Fruit fly (Drosophila melanogaster) whole organism, embryonic: Measurements from ENCODE around the gene Prosbeta2.

Source experiments
- Abd-B ChIP-seq: fragments of 200-800 bp; sonication (Bioruptor generic); optimal IDR thresholded peaks from 2 replicates; lab custom pipeline; 2018; ENCODE audit warnings: missing biosample characterization, mild to moderate bottlenecking, missing genetic modification characterization, moderate library complexity
- B-H2 ChIP-seq: fragments of 200-800 bp; sonication (Bioruptor generic); optimal IDR thresholded peaks from 2 replicates; lab custom pipeline; 2018; ENCODE audit warnings: missing biosample characterization, mild to moderate bottlenecking, missing genetic modification characterization
- Bdp1 ChIP-seq: fragments of 200-800 bp; sonication (Bioruptor generic); optimal IDR thresholded peaks from 3 replicates; lab custom pipeline; 2016; ENCODE audit warnings: missing biosample characterization, missing genetic modification characterization
- Blimp-1 ChIP-seq: fragments of 200-800 bp; sonication (Bioruptor generic); optimal IDR thresholded peaks from 3 replicates; lab custom pipeline; 2018; ENCODE audit warnings: missing biosample characterization, missing genetic modification characterization, mild to moderate bottlenecking, moderate library complexity, missing genetic modification reagents
- CG10979 ChIP-seq: fragments of 200-800 bp; sonication (Bioruptor generic); optimal IDR thresholded peaks from 2 replicates; lab custom pipeline; 2018; ENCODE audit warnings: missing biosample characterization, mild to moderate bottlenecking, missing genetic modification characterization, moderate library complexity
- CG12769 ChIP-seq: fragments of 200-800 bp; sonication (Bioruptor generic); optimal IDR thresholded peaks from 2 replicates; lab custom pipeline; 2019; ENCODE audit warnings: missing biosample characterization, mild to moderate bottlenecking, missing genetic modification characterization, moderate library complexity
- CG1603 ChIP-seq: fragments of 200-800 bp; sonication (Bioruptor generic); optimal IDR thresholded peaks from 2 replicates; lab custom pipeline; 2019; ENCODE audit warnings: missing biosample characterization, mild to moderate bottlenecking, missing genetic modification characterization, moderate library complexity
- CG17186 ChIP-seq: fragments of 200-800 bp; sonication (Bioruptor generic); optimal IDR thresholded peaks from 3 replicates; lab custom pipeline; 2017; ENCODE audit warnings: missing biosample characterization, missing genetic modification reagents, missing genetic modification characterization
- CG17829 ChIP-seq: fragments of 200-800 bp; optimal IDR thresholded peaks from 2 replicates; lab custom pipeline; 2019; ENCODE audit warnings: missing biosample characterization, mild to moderate bottlenecking, missing genetic modification characterization, moderate library complexity
- CG18011 ChIP-seq: fragments of 200-800 bp; sonication (Bioruptor generic); optimal IDR thresholded peaks from 2 replicates; lab custom pipeline; 2017; ENCODE audit warnings: missing biosample characterization, missing genetic modification characterization, mild to moderate bottlenecking, moderate library complexity, missing genotype
- CG3163 ChIP-seq: fragments of 200-800 bp; sonication (Bioruptor generic); optimal IDR thresholded peaks from 3 replicates; lab custom pipeline; 2016; ENCODE audit warnings: missing biosample characterization, missing genetic modification characterization
- CG32767 ChIP-seq: fragments of 200-800 bp; sonication (Bioruptor generic); IDR thresholded peaks from 2 replicates; pipeline ENCODE4 v1.3.6; 2022; ENCODE audit warnings: missing biosample characterization, missing genetic modification characterization
- CG3838 ChIP-seq: fragments of 200-800 bp; sonication (Bioruptor generic); optimal IDR thresholded peaks from 3 replicates; lab custom pipeline; 2016; ENCODE audit warnings: missing biosample characterization, missing genetic modification characterization
- CG3995 ChIP-seq: fragments of 200-800 bp; sonication (Bioruptor generic); optimal IDR thresholded peaks from 3 replicates; lab custom pipeline; 2016; ENCODE audit warnings: missing biosample characterization, missing genetic modification characterization
- CG4282 ChIP-seq: fragments of 200-800 bp; sonication (Bioruptor generic); optimal IDR thresholded peaks from 2 replicates; lab custom pipeline; 2016; ENCODE audit warnings: missing biosample characterization, missing genetic modification characterization
- CG8089 ChIP-seq: fragments of 200-800 bp; sonication (Bioruptor generic); optimal IDR thresholded peaks from 3 replicates; lab custom pipeline; 2016; ENCODE audit warnings: missing biosample characterization, missing genetic modification characterization
- CG8290 ChIP-seq, 3 experiments: fragments of 200-800 bp; sonication (Bioruptor generic); optimal IDR thresholded peaks; 2 replicates each; lab custom pipeline; 2016 to 2019; ENCODE audit warnings: missing biosample characterization in 3 of 3, missing genetic modification characterization in 3 of 3, mild to moderate bottlenecking in 2 of 3, moderate library complexity in 1 of 3
- CkIIα-i1 ChIP-seq: fragments of 200-800 bp; sonication (Bioruptor generic); IDR thresholded peaks from 2 replicates; pipeline ENCODE4 v1.3.6; 2022; ENCODE audit warnings: missing biosample characterization, missing genetic modification characterization
- H2.0 ChIP-seq: fragments of 200-800 bp; sonication (Bioruptor generic); IDR thresholded peaks from 2 replicates; pipeline ENCODE4 v1.3.6; 2022; ENCODE audit warnings: missing biosample characterization, missing genetic modification characterization
- HLH4C ChIP-seq: fragments of 200-800 bp; sonication (Bioruptor generic); IDR thresholded peaks from 3 replicates; pipeline ENCODE4 v1.3.6; 2022; ENCODE audit warnings: missing biosample characterization, missing genetic modification characterization; ENCODE audit not compliant: partially characterized antibody
- Kr ChIP-seq: fragments of 200-800 bp; sonication (Bioruptor generic); optimal IDR thresholded peaks from 2 replicates; lab custom pipeline; 2017; ENCODE audit warnings: missing biosample characterization, mild to moderate bottlenecking, missing genetic modification characterization
- Lim3 ChIP-seq: fragments of 200-800 bp; sonication (Bioruptor generic); IDR thresholded peaks from 2 replicates; pipeline ENCODE4 v1.3.6; 2022; ENCODE audit warnings: missing biosample characterization, missing genetic modification characterization
- Lpt ChIP-seq: fragments of >200 bp; optimal IDR thresholded peaks from 2 replicates; lab custom pipeline; 2018; ENCODE audit warnings: missing biosample characterization, missing genetic modification characterization
- MTF-1 ChIP-seq: fragments of 200-800 bp; sonication (Bioruptor generic); optimal IDR thresholded peaks from 2 replicates; lab custom pipeline; 2018; ENCODE audit warnings: missing biosample characterization, mild to moderate bottlenecking, missing genetic modification characterization, borderline replicate concordance
- Myb ChIP-seq: fragments of 200-800 bp; sonication (Bioruptor generic); optimal IDR thresholded peaks from 2 replicates; lab custom pipeline; 2016; ENCODE audit warnings: missing biosample characterization, missing genetic modification characterization
- Pdp1 ChIP-seq, 2 experiments: fragments of 200-800 bp; sonication (Bioruptor generic); optimal IDR thresholded peaks; 3 replicates each; lab custom pipeline; 2016; ENCODE audit warnings: missing biosample characterization in 2 of 2, missing genetic modification characterization in 2 of 2, mild to moderate bottlenecking in 1 of 2, moderate library complexity in 1 of 2
- Ssrp ChIP-seq: fragments of 200-800 bp; sonication (Bioruptor generic); optimal IDR thresholded peaks from 2 replicates; lab custom pipeline; 2018; ENCODE audit warnings: missing biosample characterization, mild to moderate bottlenecking, missing genetic modification characterization, moderate library complexity
- ac ChIP-seq: fragments of 200-800 bp; sonication (Bioruptor generic); optimal IDR thresholded peaks from 3 replicates; lab custom pipeline; 2017; ENCODE audit warnings: missing biosample characterization, mild to moderate bottlenecking, missing genetic modification characterization
- ato ChIP-seq: fragments of 200-800 bp; sonication (Bioruptor generic); IDR thresholded peaks from 2 replicates; pipeline ENCODE4 v1.3.6; 2022; ENCODE audit warnings: missing biosample characterization, missing genetic modification characterization; ENCODE audit not compliant: partially characterized antibody
- cato ChIP-seq: fragments of 200-800 bp; sonication (Bioruptor generic); optimal IDR thresholded peaks from 2 replicates; lab custom pipeline; 2016; ENCODE audit warnings: missing biosample characterization, missing genetic modification characterization, borderline replicate concordance
- crc ChIP-seq: fragments of 200-800 bp; sonication (Bioruptor generic); optimal IDR thresholded peaks from 2 replicates; lab custom pipeline; 2016; ENCODE audit warnings: missing biosample characterization, missing genetic modification characterization
- dati ChIP-seq: fragments of 200-800 bp; sonication (Bioruptor generic); IDR thresholded peaks from 2 replicates; pipeline ENCODE4 v1.3.6; 2022; ENCODE audit warnings: missing biosample characterization, missing genetic modification characterization
- en ChIP-seq: fragments of 200-800 bp; sonication (Bioruptor generic); optimal IDR thresholded peaks from 2 replicates; lab custom pipeline; 2016; ENCODE audit warnings: missing biosample characterization, missing genetic modification characterization
- eve ChIP-seq, 2 experiments: fragments of >200 bp; optimal IDR thresholded peaks; 2 replicates each; lab custom pipeline; 2017; ENCODE audit warnings: missing biosample characterization in 2 of 2, missing genetic modification characterization in 2 of 2
- ftz-f1 ChIP-seq: fragments of 200-800 bp; sonication (Bioruptor generic); optimal IDR thresholded peaks from 2 replicates; lab custom pipeline; 2016; ENCODE audit warnings: missing biosample characterization, missing genetic modification characterization
- gcm2 ChIP-seq: fragments of 200-800 bp; sonication (Bioruptor generic); optimal IDR thresholded peaks from 2 replicates; lab custom pipeline; 2016; ENCODE audit warnings: missing biosample characterization, missing genetic modification characterization
- hbn ChIP-seq: fragments of 200-800 bp; sonication (Bioruptor generic); IDR thresholded peaks from 2 replicates; pipeline ENCODE4 v1.3.6; 2022; ENCODE audit warnings: missing biosample characterization, missing genetic modification characterization; ENCODE audit not compliant: partially characterized antibody
- jumu ChIP-seq: fragments of 200-800 bp; sonication (Bioruptor generic); optimal IDR thresholded peaks from 3 replicates; lab custom pipeline; 2016; ENCODE audit warnings: missing biosample characterization, missing genetic modification characterization
- lab ChIP-seq: fragments of 200-800 bp; sonication (Bioruptor generic); optimal IDR thresholded peaks from 3 replicates; lab custom pipeline; 2017; ENCODE audit warnings: missing biosample characterization, missing genetic modification characterization, mild to moderate bottlenecking, moderate library complexity, missing genetic modification reagents
- lilli ChIP-seq: fragments of 200-800 bp; sonication (Bioruptor generic); optimal IDR thresholded peaks from 3 replicates; lab custom pipeline; 2016; ENCODE audit warnings: missing biosample characterization, missing genetic modification characterization
- lmd ChIP-seq: fragments of 200-800 bp; sonication (Bioruptor generic); IDR thresholded peaks from 2 replicates; pipeline ENCODE4 v1.3.6; 2022; ENCODE audit warnings: missing biosample characterization, missing genetic modification characterization
- pum ChIP-seq: fragments of 200-800 bp; sonication (Bioruptor generic); optimal IDR thresholded peaks from 2 replicates; lab custom pipeline; 2016; ENCODE audit warnings: missing biosample characterization, missing genetic modification characterization
- rib ChIP-seq: fragments of 200-800 bp; sonication (Bioruptor generic); IDR thresholded peaks from 2 replicates; pipeline ENCODE4 v1.3.6; 2022; ENCODE audit warnings: missing biosample characterization, missing genetic modification characterization
- sug ChIP-seq: fragments of 200-800 bp; optimal IDR thresholded peaks from 2 replicates; lab custom pipeline; 2019; ENCODE audit warnings: missing biosample characterization, mild to moderate bottlenecking, missing genetic modification characterization, moderate library complexity
- ttk ChIP-seq: fragments of 200-800 bp; sonication (Bioruptor generic); IDR thresholded peaks from 2 replicates; pipeline ENCODE4 v2.1.2; 2022; ENCODE audit warnings: missing biosample characterization, missing genetic modification characterization
- tx ChIP-seq: fragments of 200-800 bp; sonication (Bioruptor generic); optimal IDR thresholded peaks from 2 replicates; lab custom pipeline; 2016; ENCODE audit warnings: missing biosample characterization, missing genetic modification characterization
- unpg ChIP-seq: fragments of 200-800 bp; sonication (Bioruptor generic); optimal IDR thresholded peaks from 3 replicates; lab custom pipeline; 2018; ENCODE audit warnings: missing biosample characterization, mild to moderate bottlenecking, missing genetic modification characterization, moderate library complexity
- wor ChIP-seq: fragments of 200-800 bp; sonication (Bioruptor generic); IDR thresholded peaks from 2 replicates; pipeline ENCODE4 v1.3.6; 2022; ENCODE audit warnings: missing biosample characterization, missing genetic modification characterization
- zfh1 ChIP-seq: fragments of 200-800 bp; sonication (Bioruptor generic); IDR thresholded peaks from 3 replicates; pipeline ENCODE4 v1.3.6; 2022; ENCODE audit warnings: missing biosample characterization, missing genetic modification characterization
- zfh2 ChIP-seq: fragments of 200-800 bp; sonication (Bioruptor generic); optimal IDR thresholded peaks from 2 replicates; lab custom pipeline; 2016; ENCODE audit warnings: missing biosample characterization, missing genetic modification characterization

Gene Prosbeta2

dm6 chr3L:14982675-14983084 is 17.1 kb upstream of the Prosbeta2 start, which contains the start of gene CG5114 (continued):
- TF ChIP-seq Lim3 (GFP tag; lab: Robert Waterston, UW) (no peak), unpg (GFP tag; lab: Kevin White, UChicago) (peak; percentile 31), eve (GFP tag; optimal IDR thresholded peaks at IDR 0.05; lab: Kevin White, UChicago) (no peak), crc (GFP tag; lab: Kevin White, UChicago) (no peak), ato (GFP tag; lab: Robert Waterston, UW) (peak; percentile 76), B-H2 (GFP tag; lab: Kevin White, UChicago) (peak; percentile 84), CG32767 (GFP tag; lab: Robert Waterston, UW) (no peak), Lpt (GFP tag; lab: Kevin White, UChicago) (no peak), CkIIα-i1 (GFP tag; lab: Robert Waterston, UW) (no peak), jumu (peak; percentile 15), hbn (GFP tag; lab: Robert Waterston, UW) (peak; percentile 93), CG8089 (GFP tag; lab: Kevin White, UChicago) (no peak), CG3995 (GFP tag; lab: Kevin White, UChicago) (peak; percentile 74), zfh1 (GFP tag; lab: Robert Waterston, UW) (0 out of 3 replicates have a peak, but pooled peaks have one; percentile 50), sug (tag; lab: Kevin White, UChicago) (peak; percentile 54), CG12769 (tag; lab: Kevin White, UChicago) (peak; percentile 65), CG4282 (GFP tag; lab: Kevin White, UChicago) (no peak), ftz-f1 (GFP tag; lab: Kevin White, UChicago) (peak; percentile 46), Blimp-1 (GFP tag; lab: Kevin White, UChicago) (no peak), dati (GFP tag; lab: Robert Waterston, UW) (no peak), pum (GFP tag; lab: Kevin White, UChicago) (peak; percentile 11), zfh2 (GFP tag; lab: Kevin White, UChicago) (peak; percentile 6), Pdp1 (GFP tag; optimal IDR thresholded peaks at IDR 0.05; lab: Kevin White, UChicago) (peak in 1 of 2 experiments; percentile 48), CG8290 (GFP tag; optimal IDR thresholded peaks at IDR 0.05; lab: Kevin White, UChicago) (no peak), CG8290 (tag; optimal IDR thresholded peaks at IDR 0.05; lab: Kevin White, UChicago) (peak in 1 of 2 experiments; percentile 83), rib (GFP tag; lab: Robert Waterston, UW) (no peak), MTF-1 (GFP tag; lab: Kevin White, UChicago) (no peak), CG3163 (GFP tag; lab: Kevin White, UChicago) (peak; percentile 31), tx (GFP tag; lab: Kevin White, UChicago) (peak; percentile 43), Myb (GFP tag; lab: Kevin White, UChicago) (peak; percentile 67), lmd (peak; percentile 22; the same call in 1 of the 2 replicates), CG3838 (GFP tag; lab: Kevin White, UChicago) (no peak), CG17186 (GFP tag; lab: Kevin White, UChicago) (peak; percentile 64), lilli (GFP tag; lab: Kevin White, UChicago) (peak; percentile 73), ac (GFP tag; lab: Kevin White, UChicago) (no peak), gcm2 (peak; percentile 34), Abd-B (GFP tag; lab: Kevin White, UChicago) (peak; percentile 46), lab (GFP tag; lab: Kevin White, UChicago) (peak; percentile 65), ttk (no peak), CG10979 (tag; lab: Kevin White, UChicago) (peak; percentile 46), CG18011 (GFP tag; lab: Kevin White, UChicago) (peak; percentile 42), Ssrp (tag; lab: Kevin White, UChicago) (no peak), Kr (GFP tag; lab: Kevin White, UChicago) (no peak), cato (GFP tag; lab: Kevin White, UChicago) (no peak), Bdp1 (peak; percentile 16), CG1603 (tag; lab: Kevin White, UChicago) (peak; percentile 88), en (GFP tag; lab: Kevin White, UChicago) (peak; percentile 2), HLH4C (peak; percentile 77; the same call in 2 of the 3 replicates), wor (GFP tag; lab: Robert Waterston, UW) (no peak), H2.0 (GFP tag; lab: Robert Waterston, UW) (peak; percentile 55; the same call in 1 of the 2 replicates), CG17829 (tag; lab: Kevin White, UChicago) (peak; percentile 65)
